Fruit fly (Drosophila melanogaster) whole organism, embryonic: ENCODE data around the gene Bace.
A peak's percentile ranks its signal among the peaks of the same experiment; 100 is the strongest.

Experiments used
- B-H2 ChIP-seq: fragments of 200-800 bp; sonication (Bioruptor generic); optimal IDR thresholded peaks from 2 replicates; lab custom pipeline; 2018; ENCODE audit warnings: missing biosample characterization, mild to moderate bottlenecking, missing genetic modification characterization
- BtbVII ChIP-seq: fragments of 200-800 bp; sonication (Bioruptor generic); optimal IDR thresholded peaks from 3 replicates; lab custom pipeline; 2017; ENCODE audit warnings: missing biosample characterization, mild to moderate bottlenecking, missing genetic modification characterization
- CG10274 ChIP-seq: fragments of 200-800 bp; sonication (Bioruptor generic); optimal IDR thresholded peaks from 3 replicates; lab custom pipeline; 2017; ENCODE audit warnings: missing biosample characterization, mild to moderate bottlenecking, missing genetic modification characterization
- CG10959 ChIP-seq: fragments of 200-800 bp; sonication (Bioruptor generic); IDR thresholded peaks from 2 replicates; pipeline ENCODE4 v1.3.6; 2022; ENCODE audit warnings: missing biosample characterization, missing genetic modification characterization
- CG11398 ChIP-seq: fragments of 200-800 bp; sonication (Bioruptor generic); optimal IDR thresholded peaks from 2 replicates; lab custom pipeline; 2016; ENCODE audit warnings: missing biosample characterization, missing genetic modification characterization
- CG12155 ChIP-seq: fragments of 200-800 bp; sonication (Bioruptor generic); optimal IDR thresholded peaks from 3 replicates; lab custom pipeline; 2016; ENCODE audit warnings: missing biosample characterization, missing genetic modification characterization
- CG1233 ChIP-seq: fragments of 200-800 bp; sonication (Bioruptor generic); optimal IDR thresholded peaks from 4 replicates; lab custom pipeline; 2018; ENCODE audit warnings: missing biosample characterization, mild to moderate bottlenecking, missing genetic modification characterization
- CG14014 ChIP-seq: fragments of 200-800 bp; sonication (Bioruptor generic); IDR thresholded peaks from 2 replicates; pipeline ENCODE4 v1.3.6; 2022; ENCODE audit warnings: missing biosample characterization, missing genetic modification characterization
- CG14860 ChIP-seq: fragments of 200-800 bp; sonication (Bioruptor generic); IDR thresholded peaks from 3 replicates; pipeline ENCODE4 v1.3.6; 2022; ENCODE audit warnings: missing biosample characterization, missing genetic modification characterization; ENCODE audit not compliant: partially characterized antibody
- CG1602 ChIP-seq: fragments of 200-800 bp; sonication (Bioruptor generic); optimal IDR thresholded peaks from 3 replicates; lab custom pipeline; 2016; ENCODE audit warnings: missing biosample characterization, missing genetic modification characterization
- CG16815 ChIP-seq: fragments of 200-800 bp; sonication (Bioruptor generic); optimal IDR thresholded peaks from 3 replicates; lab custom pipeline; 2017; ENCODE audit warnings: missing biosample characterization, mild to moderate bottlenecking, missing genetic modification characterization
- CG17361 ChIP-seq: fragments of 200-800 bp; sonication (Bioruptor generic); IDR thresholded peaks from 3 replicates; pipeline ENCODE4 v1.3.6; 2022; ENCODE audit warnings: missing biosample characterization, missing genetic modification characterization
- CG17385 ChIP-seq: fragments of 200-800 bp; sonication (Bioruptor generic); optimal IDR thresholded peaks from 3 replicates; lab custom pipeline; 2018; ENCODE audit warnings: missing biosample characterization, mild to moderate bottlenecking, missing genetic modification characterization
- CG18599 ChIP-seq: fragments of 200-800 bp; sonication (Bioruptor generic); optimal IDR thresholded peaks from 3 replicates; lab custom pipeline; 2017; ENCODE audit warnings: missing biosample characterization, missing genetic modification characterization, mild to moderate bottlenecking, moderate library complexity, missing genetic modification reagents
- CG2116 ChIP-seq: fragments of 200-800 bp; sonication (Bioruptor generic); optimal IDR thresholded peaks from 3 replicates; lab custom pipeline; 2018; ENCODE audit warnings: missing biosample characterization, mild to moderate bottlenecking, missing genetic modification characterization
- CG4617 ChIP-seq: fragments of 200-800 bp; sonication (Bioruptor generic); optimal IDR thresholded peaks from 3 replicates; lab custom pipeline; 2016; ENCODE audit warnings: missing biosample characterization, missing genetic modification characterization, borderline replicate concordance
- CG6654 ChIP-seq: fragments of 200-800 bp; sonication (Bioruptor generic); optimal IDR thresholded peaks from 2 replicates; lab custom pipeline; 2017; ENCODE audit warnings: missing biosample characterization, mild to moderate bottlenecking, missing genetic modification characterization
- CG7357 ChIP-seq: fragments of 200-800 bp; sonication (Bioruptor generic); IDR thresholded peaks from 3 replicates; pipeline ENCODE4 v1.3.6; 2022; ENCODE audit warnings: missing biosample characterization, missing genetic modification characterization
- CG8359 ChIP-seq: fragments of 200-800 bp; sonication (Bioruptor generic); optimal IDR thresholded peaks from 2 replicates; lab custom pipeline; 2017; ENCODE audit warnings: missing biosample characterization, mild to moderate bottlenecking, missing genetic modification characterization, borderline replicate concordance
- CG9932 ChIP-seq: fragments of 200-800 bp; sonication (Bioruptor generic); IDR thresholded peaks from 2 replicates; pipeline ENCODE4 v1.3.6; 2022; ENCODE audit warnings: missing biosample characterization, missing genetic modification characterization
- CoRest ChIP-seq: fragments of 200-800 bp; sonication (Bioruptor generic); optimal IDR thresholded peaks from 3 replicates; lab custom pipeline; 2018; ENCODE audit warnings: missing biosample characterization, mild to moderate bottlenecking, missing genetic modification characterization, moderate library complexity
- Dbx ChIP-seq: fragments of 200-800 bp; sonication (Bioruptor generic); IDR thresholded peaks from 3 replicates; pipeline ENCODE4 v1.3.6; 2022; ENCODE audit warnings: missing biosample characterization, missing genetic modification characterization
- Drgx ChIP-seq: fragments of 200-800 bp; sonication (Bioruptor generic); IDR thresholded peaks from 2 replicates; pipeline ENCODE4 v1.3.6; 2022; ENCODE audit warnings: missing biosample characterization, missing genetic modification characterization
- Elba2 ChIP-seq: fragments of 200-800 bp; sonication (Bioruptor generic); optimal IDR thresholded peaks from 3 replicates; lab custom pipeline; 2016; ENCODE audit warnings: missing biosample characterization, missing genetic modification characterization
- Fer2 ChIP-seq: fragments of 200-800 bp; sonication (Bioruptor generic); optimal IDR thresholded peaks from 2 replicates; lab custom pipeline; 2018; ENCODE audit warnings: missing biosample characterization, mild to moderate bottlenecking, missing genetic modification characterization, moderate library complexity
- Hmx ChIP-seq: fragments of 200-800 bp; sonication (Bioruptor generic); optimal IDR thresholded peaks from 2 replicates; lab custom pipeline; 2016; ENCODE audit warnings: missing biosample characterization, missing genetic modification characterization
- Jarid2 ChIP-seq: fragments of 200-800 bp; sonication (Bioruptor generic); optimal IDR thresholded peaks from 3 replicates; lab custom pipeline; 2017; ENCODE audit warnings: mild to moderate bottlenecking, missing biosample characterization, missing genetic modification reagents, missing genetic modification characterization
- Sry-β ChIP-seq: fragments of 200-800 bp; sonication (Bioruptor generic); optimal IDR thresholded peaks from 2 replicates; lab custom pipeline; 2018; ENCODE audit warnings: missing biosample characterization, mild to moderate bottlenecking, missing genetic modification characterization, moderate library complexity
- Vsx1 ChIP-seq: fragments of 200-800 bp; sonication (Bioruptor generic); optimal IDR thresholded peaks from 2 replicates; lab custom pipeline; 2017; ENCODE audit warnings: missing biosample characterization, mild to moderate bottlenecking, missing genetic modification characterization, missing genetic modification reagents
- crc ChIP-seq: fragments of 200-800 bp; sonication (Bioruptor generic); optimal IDR thresholded peaks from 2 replicates; lab custom pipeline; 2016; ENCODE audit warnings: missing biosample characterization, missing genetic modification characterization
- croc ChIP-seq: fragments of 200-800 bp; sonication (Bioruptor generic); conservative IDR thresholded peaks from 3 replicates; pipeline ENCODE4 v1.3.6; 2022; ENCODE audit warnings: missing biosample characterization, missing genetic modification characterization
- crol ChIP-seq: fragments of 200-800 bp; sonication (Bioruptor generic); IDR thresholded peaks from 2 replicates; pipeline ENCODE4 v1.3.6; 2022; ENCODE audit warnings: missing biosample characterization, missing genetic modification characterization
- disco-r ChIP-seq: fragments of 200-800 bp; sonication (Bioruptor generic); optimal IDR thresholded peaks from 2 replicates; lab custom pipeline; 2016; ENCODE audit warnings: missing biosample characterization, missing genetic modification characterization
- dm ChIP-seq: fragments of 200-800 bp; sonication (Bioruptor generic); optimal IDR thresholded peaks from 3 replicates; lab custom pipeline; 2016; ENCODE audit warnings: missing biosample characterization, missing genetic modification characterization
- dmrt99B ChIP-seq: fragments of 200-800 bp; sonication (Bioruptor generic); optimal IDR thresholded peaks from 2 replicates; lab custom pipeline; 2018; ENCODE audit warnings: missing biosample characterization, mild to moderate bottlenecking, missing genetic modification characterization, moderate library complexity
- gro ChIP-seq: fragments of 200-800 bp; sonication (Bioruptor generic); optimal IDR thresholded peaks from 2 replicates; lab custom pipeline; 2016; ENCODE audit warnings: missing biosample characterization, missing genetic modification characterization
- gsb ChIP-seq: fragments of 200-800 bp; sonication (Bioruptor generic); IDR thresholded peaks from 2 replicates; pipeline ENCODE4 v1.3.6; 2022; ENCODE audit warnings: missing biosample characterization, missing genetic modification characterization
- lilli ChIP-seq: fragments of 200-800 bp; sonication (Bioruptor generic); optimal IDR thresholded peaks from 3 replicates; lab custom pipeline; 2016; ENCODE audit warnings: missing biosample characterization, missing genetic modification characterization
- nerfin-1 ChIP-seq: fragments of 200-800 bp; sonication (Bioruptor generic); optimal IDR thresholded peaks from 3 replicates; lab custom pipeline; 2019; ENCODE audit warnings: missing biosample characterization, mild to moderate bottlenecking, missing genetic modification characterization, moderate library complexity
- p53 ChIP-seq: fragments of 200-800 bp; sonication (Bioruptor generic); optimal IDR thresholded peaks from 2 replicates; lab custom pipeline; 2016; ENCODE audit warnings: missing biosample characterization, missing genetic modification characterization
- pfk ChIP-seq: fragments of 200-800 bp; sonication (Bioruptor generic); optimal IDR thresholded peaks from 2 replicates; lab custom pipeline; 2018; ENCODE audit warnings: missing biosample characterization, mild to moderate bottlenecking, missing genetic modification characterization, moderate library complexity
- pita ChIP-seq: fragments of 200-800 bp; sonication (Bioruptor generic); optimal IDR thresholded peaks from 2 replicates; lab custom pipeline; 2017; ENCODE audit warnings: missing biosample characterization, mild to moderate bottlenecking, missing genetic modification characterization
- sima ChIP-seq: fragments of 200-800 bp; sonication (Bioruptor generic); optimal IDR thresholded peaks from 2 replicates; lab custom pipeline; 2016; ENCODE audit warnings: missing biosample characterization, missing genetic modification characterization
- stwl ChIP-seq: fragments of 200-800 bp; sonication (Bioruptor generic); optimal IDR thresholded peaks from 3 replicates; lab custom pipeline; 2018; ENCODE audit warnings: missing biosample characterization, mild to moderate bottlenecking, missing genetic modification characterization, moderate library complexity
- toy ChIP-seq: fragments of 200-800 bp; sonication (Bioruptor generic); IDR thresholded peaks from 2 replicates; pipeline ENCODE4 v1.3.6; 2022; ENCODE audit warnings: missing biosample characterization, missing genetic modification characterization
- ttk ChIP-seq: fragments of 200-800 bp; sonication (Bioruptor generic); IDR thresholded peaks from 2 replicates; pipeline ENCODE4 v2.1.2; 2022; ENCODE audit warnings: missing biosample characterization, missing genetic modification characterization
- twi ChIP-seq: fragments of 200-800 bp; optimal IDR thresholded peaks from 2 replicates; lab custom pipeline; 2019; ENCODE audit warnings: missing biosample characterization, mild to moderate bottlenecking, missing genetic modification characterization, moderate library complexity
- tx ChIP-seq: fragments of 200-800 bp; sonication (Bioruptor generic); optimal IDR thresholded peaks from 2 replicates; lab custom pipeline; 2016; ENCODE audit warnings: missing biosample characterization, missing genetic modification characterization
- zfh2 ChIP-seq: fragments of 200-800 bp; sonication (Bioruptor generic); optimal IDR thresholded peaks from 2 replicates; lab custom pipeline; 2016; ENCODE audit warnings: missing biosample characterization, missing genetic modification characterization

Bace gene

DNA sequence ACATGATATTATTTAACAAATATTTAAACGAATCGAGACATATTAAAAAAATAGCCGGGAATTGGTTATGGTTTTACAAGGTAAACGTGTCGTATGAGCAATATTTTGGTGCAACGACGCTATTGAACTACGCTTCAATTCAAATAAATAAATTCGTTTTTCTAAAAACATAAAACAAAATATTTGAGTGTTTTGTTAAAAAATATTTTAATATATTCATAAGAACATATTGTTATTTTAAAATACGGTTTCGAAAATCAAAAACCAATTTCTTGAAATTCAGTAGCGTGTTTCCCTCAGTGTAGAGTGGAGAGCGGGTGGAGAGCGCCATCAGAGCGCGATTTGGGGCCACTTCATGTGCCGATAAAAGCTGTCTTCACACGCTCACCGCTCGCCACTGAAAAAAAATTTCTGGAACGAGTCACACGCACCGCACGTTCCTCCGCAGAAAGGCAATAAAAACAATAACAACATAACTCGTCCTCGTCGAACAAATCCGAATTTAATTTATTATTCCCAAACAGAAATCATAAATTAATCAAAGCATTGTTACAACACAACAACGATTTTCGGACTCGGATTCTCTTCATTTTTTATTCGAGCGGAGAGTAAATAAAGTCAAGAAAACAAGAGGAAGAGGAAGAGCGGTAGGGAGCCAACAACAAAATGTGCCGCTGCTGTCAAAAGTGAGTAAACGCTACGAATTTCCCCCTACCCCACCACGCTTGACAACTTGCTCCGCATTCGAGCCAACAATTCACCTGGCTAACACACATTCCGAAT, 39.5 kb upstream of the Bace start (continued):
- TF ChIP-seq p53 (GFP tag; lab: Kevin White, UChicago): no peak
- peak; percentile 22 for TF ChIP-seq CG11398 (GFP tag; lab: Kevin White, UChicago)
- peak; percentile 63; the same call in 1 of the 2 replicates for TF ChIP-seq CG14014
- no peak for TF ChIP-seq Elba2 (GFP tag; lab: Kevin White, UChicago)
- TF ChIP-seq Sry-β (GFP tag; lab: Kevin White, UChicago): peak; percentile 29
- peak; percentile 46 for TF ChIP-seq zfh2
- no peak for TF ChIP-seq dm (GFP tag; lab: Kevin White, UChicago)
- TF ChIP-seq dmrt99B: peak; percentile 96
- TF ChIP-seq CG14860 (GFP tag; lab: Robert Waterston, UW): no peak
- peak; percentile 80 for TF ChIP-seq CG12155
- peak; percentile 95 for TF ChIP-seq CG17361 (GFP tag; lab: Robert Waterston, UW)
- peak; percentile 77; the same call in 1 of the 2 replicates for TF ChIP-seq gsb (GFP tag; lab: Robert Waterston, UW)
- peak; percentile 84 for TF ChIP-seq CG10274 (GFP tag; lab: Kevin White, UChicago)
- peak; percentile 1 for TF ChIP-seq stwl (tag; lab: Kevin White, UChicago)
- TF ChIP-seq CG17385: peak; percentile 83
- peak; percentile 61 for TF ChIP-seq CG2116 (GFP tag; lab: Kevin White, UChicago)
- no peak for TF ChIP-seq Hmx (GFP tag; lab: Kevin White, UChicago)
- TF ChIP-seq lilli (GFP tag; lab: Kevin White, UChicago): peak; percentile 78
- no peak for TF ChIP-seq disco-r (GFP tag; lab: Kevin White, UChicago)
- no peak for TF ChIP-seq pita (GFP tag; lab: Kevin White, UChicago)
- TF ChIP-seq Jarid2 (GFP tag; lab: Kevin White, UChicago): peak; percentile 76
- peak; percentile 92 for TF ChIP-seq CG1233 (GFP tag; lab: Kevin White, UChicago)
- TF ChIP-seq Vsx1 (GFP tag; lab: Kevin White, UChicago): peak; percentile 89
- peak; percentile 77 for TF ChIP-seq CG9932 (GFP tag; lab: Robert Waterston, UW)
- peak; percentile 78 for TF ChIP-seq CG7357 (GFP tag; lab: Robert Waterston, UW)
- peak; percentile 79 for TF ChIP-seq crol (GFP tag; lab: Robert Waterston, UW)
- TF ChIP-seq sima: no peak
- TF ChIP-seq B-H2 (GFP tag; lab: Kevin White, UChicago): peak; percentile 75
- TF ChIP-seq toy (GFP tag; lab: Robert Waterston, UW): peak; percentile 45; the same call in 1 of the 2 replicates
- peak; percentile 56 for TF ChIP-seq Drgx (GFP tag; lab: Robert Waterston, UW)
- TF ChIP-seq BtbVII (GFP tag; lab: Kevin White, UChicago): peak; percentile 95
- no peak for TF ChIP-seq pfk (GFP tag; lab: Kevin White, UChicago)
- peak; percentile 72 for TF ChIP-seq ttk
- peak; percentile 12 for TF ChIP-seq tx (GFP tag; lab: Kevin White, UChicago)
- peak; percentile 89 for TF ChIP-seq CG18599
- peak; percentile 87 for TF ChIP-seq nerfin-1 (tag; lab: Kevin White, UChicago)
- peak; percentile 19 for TF ChIP-seq CG4617
- peak; percentile 83 for TF ChIP-seq CG6654
- peak; percentile 47; the same call in 1 of the 2 replicates for TF ChIP-seq CG10959 (GFP tag; lab: Robert Waterston, UW)
- peak; percentile 81 for TF ChIP-seq twi (tag; lab: Kevin White, UChicago)
- no peak for TF ChIP-seq crc (GFP tag; lab: Kevin White, UChicago)
- TF ChIP-seq CG16815 (GFP tag; lab: Kevin White, UChicago): peak; percentile 86
- peak; percentile 84 for TF ChIP-seq CG8359
- peak; percentile 96 for TF ChIP-seq CoRest
- TF ChIP-seq gro (GFP tag; lab: Kevin White, UChicago): peak; percentile 8
- TF ChIP-seq croc: peak; percentile 81
- peak; percentile 86 for TF ChIP-seq CG1602
- TF ChIP-seq Fer2 (tag; lab: Kevin White, UChicago): peak; percentile 81
- TF ChIP-seq Dbx (GFP tag; lab: Robert Waterston, UW): peak; percentile 41; the same call in 1 of the 3 replicates
